Fruit fly (Drosophila melanogaster) whole organism, embryonic: ENCODE measurements around the gene Jon25Bi.

Source experiments
- Ada2b ChIP-seq: fragments of 200-800 bp; sonication (Bioruptor generic); IDR thresholded peaks from 2 replicates; pipeline ENCODE4 v1.3.6; 2022; ENCODE audit warnings: missing biosample characterization, missing genetic modification characterization
- Bteb2 ChIP-seq: fragments of 200-800 bp; sonication (Bioruptor generic); optimal IDR thresholded peaks from 2 replicates; lab custom pipeline; 2016; ENCODE audit warnings: missing biosample characterization, missing genetic modification characterization
- CG10654 ChIP-seq: fragments of 200-800 bp; sonication (Bioruptor generic); optimal IDR thresholded peaks from 2 replicates; lab custom pipeline; 2016; ENCODE audit warnings: missing biosample characterization, missing genetic modification characterization
- CG10959 ChIP-seq: fragments of 200-800 bp; sonication (Bioruptor generic); IDR thresholded peaks from 2 replicates; pipeline ENCODE4 v1.3.6; 2022; ENCODE audit warnings: missing biosample characterization, missing genetic modification characterization
- CG11093 ChIP-seq: fragments of 200-800 bp; sonication (Bioruptor generic); IDR thresholded peaks from 3 replicates; pipeline ENCODE4 v1.3.6; 2022; ENCODE audit warnings: missing biosample characterization, missing genetic modification characterization
- CG12769 ChIP-seq: fragments of 200-800 bp; sonication (Bioruptor generic); optimal IDR thresholded peaks from 2 replicates; lab custom pipeline; 2019; ENCODE audit warnings: missing biosample characterization, mild to moderate bottlenecking, missing genetic modification characterization, moderate library complexity
- CG13287 ChIP-seq: fragments of 200-800 bp; sonication (Bioruptor generic); IDR thresholded peaks from 2 replicates; pipeline ENCODE4 v1.3.6; 2022; ENCODE audit warnings: missing biosample characterization, missing genetic modification characterization; ENCODE audit not compliant: partially characterized antibody
- CG13775 ChIP-seq: fragments of 200-800 bp; sonication (Bioruptor generic); optimal IDR thresholded peaks from 3 replicates; lab custom pipeline; 2017; ENCODE audit warnings: missing biosample characterization, mild to moderate bottlenecking, missing genetic modification characterization
- CG15073 ChIP-seq: fragments of 200-800 bp; sonication (Bioruptor generic); optimal IDR thresholded peaks from 2 replicates; lab custom pipeline; 2016; ENCODE audit warnings: missing biosample characterization, missing genetic modification characterization
- CG15269 ChIP-seq: fragments of 200-800 bp; sonication (Bioruptor generic); optimal IDR thresholded peaks from 2 replicates; lab custom pipeline; 2018; ENCODE audit warnings: missing biosample characterization, mild to moderate bottlenecking, missing genetic modification characterization, moderate library complexity
- CG15479 ChIP-seq: fragments of 200-800 bp; sonication (Bioruptor generic); optimal IDR thresholded peaks from 3 replicates; lab custom pipeline; 2019; ENCODE audit warnings: missing biosample characterization, mild to moderate bottlenecking, missing genetic modification characterization, moderate library complexity
- CG16779 ChIP-seq: fragments of 200-800 bp; sonication (Bioruptor generic); IDR thresholded peaks from 2 replicates; pipeline ENCODE4 v1.3.6; 2022; ENCODE audit warnings: missing biosample characterization, missing genetic modification characterization
- CG18011 ChIP-seq: fragments of 200-800 bp; sonication (Bioruptor generic); optimal IDR thresholded peaks from 2 replicates; lab custom pipeline; 2017; ENCODE audit warnings: missing biosample characterization, missing genetic modification characterization, mild to moderate bottlenecking, moderate library complexity, missing genotype
- CG1832 ChIP-seq: fragments of 200-800 bp; sonication (Bioruptor generic); optimal IDR thresholded peaks from 2 replicates; lab custom pipeline; 2017; ENCODE audit warnings: missing biosample characterization, mild to moderate bottlenecking, missing genetic modification characterization, inconsistent platforms
- CG30431 ChIP-seq: fragments of 200-800 bp; sonication (Bioruptor generic); optimal IDR thresholded peaks from 2 replicates; lab custom pipeline; 2017; ENCODE audit warnings: missing biosample characterization, missing genetic modification characterization
- CG34376 ChIP-seq: fragments of 200-800 bp; sonication (Bioruptor generic); optimal IDR thresholded peaks from 2 replicates; lab custom pipeline; 2018; ENCODE audit warnings: missing biosample characterization, mild to moderate bottlenecking, missing genetic modification characterization
- CG6791 ChIP-seq: fragments of 200-800 bp; sonication (Bioruptor generic); IDR thresholded peaks from 3 replicates; pipeline ENCODE4 v1.3.6; 2022; ENCODE audit warnings: missing biosample characterization, missing genetic modification characterization; ENCODE audit not compliant: partially characterized antibody
- CG7839 ChIP-seq: fragments of 200-800 bp; sonication (Bioruptor generic); optimal IDR thresholded peaks from 3 replicates; lab custom pipeline; 2018; ENCODE audit warnings: missing biosample characterization, mild to moderate bottlenecking, missing genetic modification characterization, moderate library complexity
- CG9817 ChIP-seq: fragments of 200-800 bp; sonication (Bioruptor generic); optimal IDR thresholded peaks from 2 replicates; lab custom pipeline; 2018; ENCODE audit warnings: missing biosample characterization, mild to moderate bottlenecking, missing genetic modification characterization, moderate library complexity
- Dfd ChIP-seq, 2 experiments: fragments of >200 bp; optimal IDR thresholded peaks; 2 replicates each; lab custom pipeline; 2017; ENCODE audit warnings: missing biosample characterization in 2 of 2, missing genetic modification characterization in 2 of 2
- Fer2 ChIP-seq: fragments of 200-800 bp; sonication (Bioruptor generic); optimal IDR thresholded peaks from 2 replicates; lab custom pipeline; 2018; ENCODE audit warnings: missing biosample characterization, mild to moderate bottlenecking, missing genetic modification characterization, moderate library complexity
- Hey ChIP-seq: fragments of 200-800 bp; sonication (Bioruptor generic); optimal IDR thresholded peaks from 3 replicates; lab custom pipeline; 2018; ENCODE audit warnings: missing biosample characterization, mild to moderate bottlenecking, missing genetic modification characterization
- Hmr ChIP-seq: fragments of 200-800 bp; sonication (Bioruptor generic); optimal IDR thresholded peaks from 3 replicates; lab custom pipeline; 2017; ENCODE audit warnings: mild to moderate bottlenecking, missing biosample characterization, missing genetic modification reagents, missing genetic modification characterization
- Lpt ChIP-seq: fragments of >200 bp; optimal IDR thresholded peaks from 2 replicates; lab custom pipeline; 2018; ENCODE audit warnings: missing biosample characterization, missing genetic modification characterization
- Oli ChIP-seq: fragments of 200-800 bp; sonication (Bioruptor generic); optimal IDR thresholded peaks from 2 replicates; lab custom pipeline; 2018; ENCODE audit warnings: missing biosample characterization, mild to moderate bottlenecking, missing genetic modification characterization, moderate library complexity
- Poxn ChIP-seq: fragments of 200-800 bp; sonication (Bioruptor generic); IDR thresholded peaks from 2 replicates; pipeline ENCODE4 v1.3.6; 2022; ENCODE audit warnings: missing biosample characterization, missing genetic modification characterization
- Rfx ChIP-seq: fragments of 200-800 bp; sonication (Bioruptor generic); IDR thresholded peaks from 2 replicates; pipeline ENCODE4 v1.3.6; 2022; ENCODE audit warnings: missing biosample characterization, missing genetic modification characterization
- Taf1 ChIP-seq: fragments of 200-800 bp; sonication (Bioruptor generic); IDR thresholded peaks from 2 replicates; pipeline ENCODE4 v1.3.6; 2022; ENCODE audit warnings: missing biosample characterization, missing genetic modification characterization
- ac ChIP-seq: fragments of 200-800 bp; sonication (Bioruptor generic); optimal IDR thresholded peaks from 3 replicates; lab custom pipeline; 2017; ENCODE audit warnings: missing biosample characterization, mild to moderate bottlenecking, missing genetic modification characterization
- ato ChIP-seq: fragments of 200-800 bp; sonication (Bioruptor generic); IDR thresholded peaks from 2 replicates; pipeline ENCODE4 v1.3.6; 2022; ENCODE audit warnings: missing biosample characterization, missing genetic modification characterization; ENCODE audit not compliant: partially characterized antibody
- dysf ChIP-seq: fragments of 200-800 bp; sonication (Bioruptor generic); IDR thresholded peaks from 3 replicates; pipeline ENCODE4 v1.3.6; 2022; ENCODE audit warnings: missing biosample characterization, missing genetic modification characterization
- ems ChIP-seq: fragments of 200-800 bp; sonication (Bioruptor generic); optimal IDR thresholded peaks from 3 replicates; lab custom pipeline; 2016; ENCODE audit warnings: missing biosample characterization, missing genetic modification characterization
- ewg ChIP-seq: fragments of 200-800 bp; sonication (Bioruptor generic); optimal IDR thresholded peaks from 3 replicates; lab custom pipeline; 2017; ENCODE audit warnings: mild to moderate bottlenecking, missing biosample characterization, missing genetic modification reagents, missing genetic modification characterization
- gem ChIP-seq: fragments of 200-800 bp; sonication (Bioruptor generic); optimal IDR thresholded peaks from 2 replicates; lab custom pipeline; 2019; ENCODE audit warnings: missing biosample characterization, mild to moderate bottlenecking, missing genetic modification characterization, moderate library complexity
- h ChIP-seq: fragments of >200 bp; optimal IDR thresholded peaks from 2 replicates; lab custom pipeline; 2017
- her ChIP-seq: fragments of 200-800 bp; sonication (Bioruptor generic); optimal IDR thresholded peaks from 2 replicates; lab custom pipeline; 2016; ENCODE audit warnings: missing biosample characterization, missing genetic modification characterization
- hkb ChIP-seq, 2 experiments: fragments of 200-800 bp in 1 of 2; fragments of >200 bp in 1 of 2; sonication (Bioruptor generic) in 1 of 2; IDR thresholded peaks in 1 of 2; optimal IDR thresholded peaks in 1 of 2; 2 replicates each; pipeline versions ENCODE4 v1.3.6 to Lab custom; 2017 to 2022; ENCODE audit warnings: missing biosample characterization in 1 of 2, missing genetic modification characterization in 1 of 2
- ind ChIP-seq: fragments of 200-800 bp; sonication (Bioruptor generic); optimal IDR thresholded peaks from 3 replicates; lab custom pipeline; 2016; ENCODE audit warnings: missing biosample characterization, missing genetic modification characterization
- kni ChIP-seq: fragments of 200-800 bp; sonication (Bioruptor generic); optimal IDR thresholded peaks from 3 replicates; lab custom pipeline; 2017; ENCODE audit warnings: mild to moderate bottlenecking, missing biosample characterization, missing genetic modification reagents, missing genetic modification characterization
- lilli ChIP-seq: fragments of 200-800 bp; sonication (Bioruptor generic); optimal IDR thresholded peaks from 3 replicates; lab custom pipeline; 2016; ENCODE audit warnings: missing biosample characterization, missing genetic modification characterization
- luna ChIP-seq: fragments of 200-800 bp; sonication (Bioruptor generic); optimal IDR thresholded peaks from 2 replicates; lab custom pipeline; 2016; ENCODE audit warnings: missing biosample characterization, missing genetic modification characterization
- pan ChIP-seq, 4 experiments: fragments of >200 bp in 3 of 4; fragments of 200-800 bp in 1 of 4; sonication (Bioruptor generic) in 1 of 4; optimal IDR thresholded peaks in 3 of 4; IDR thresholded peaks in 1 of 4; 2 replicates each; pipeline versions ENCODE4 v1.3.6 to Lab custom; 2017 to 2022; ENCODE audit warnings: missing biosample characterization in 2 of 4, missing genetic modification characterization in 2 of 4, mixed read lengths in 1 of 4
- pfk ChIP-seq: fragments of 200-800 bp; sonication (Bioruptor generic); optimal IDR thresholded peaks from 2 replicates; lab custom pipeline; 2018; ENCODE audit warnings: missing biosample characterization, mild to moderate bottlenecking, missing genetic modification characterization, moderate library complexity
- sd ChIP-seq: fragments of 200-800 bp; sonication (Bioruptor generic); optimal IDR thresholded peaks from 3 replicates; lab custom pipeline; 2018; ENCODE audit warnings: missing biosample characterization, mild to moderate bottlenecking, missing genetic modification characterization, moderate library complexity
- sima ChIP-seq: fragments of 200-800 bp; sonication (Bioruptor generic); optimal IDR thresholded peaks from 2 replicates; lab custom pipeline; 2016; ENCODE audit warnings: missing biosample characterization, missing genetic modification characterization
- sna ChIP-seq: fragments of 200-800 bp; sonication (Bioruptor generic); IDR thresholded peaks from 2 replicates; pipeline ENCODE4 v1.3.6; 2022; ENCODE audit warnings: missing biosample characterization, missing genetic modification characterization; ENCODE audit not compliant: partially characterized antibody
- toy ChIP-seq: fragments of 200-800 bp; sonication (Bioruptor generic); IDR thresholded peaks from 2 replicates; pipeline ENCODE4 v1.3.6; 2022; ENCODE audit warnings: missing biosample characterization, missing genetic modification characterization
- vnd ChIP-seq: fragments of 200-800 bp; sonication (Bioruptor generic); IDR thresholded peaks from 3 replicates; pipeline ENCODE4 v1.3.6; 2022; ENCODE audit warnings: missing biosample characterization, missing genetic modification characterization; ENCODE audit not compliant: partially characterized antibody

Jon25Bi gene

dm6 chr2L:4981278-4981966, 26.5 kb upstream of the Jon25Bi start, which contains the start of the genes CG8892 and CG34126 (continued):
- TF ChIP-seq ac: peak; percentile 65
- peak; percentile 99 for TF ChIP-seq CG13775 (GFP tag; lab: Kevin White, UChicago)
- no peak for TF ChIP-seq vnd (GFP tag; lab: Robert Waterston, UW)
- peak; percentile 93 for TF ChIP-seq CG10959 (GFP tag; lab: Robert Waterston, UW)
- TF ChIP-seq Fer2: peak; percentile 97
- TF ChIP-seq CG1832: peak; percentile 3
- TF ChIP-seq ato (GFP tag; lab: Robert Waterston, UW): no peak
- peak; percentile 98 for TF ChIP-seq dysf (GFP tag; lab: Robert Waterston, UW)
- TF ChIP-seq CG15269 (tag; lab: Kevin White, UChicago): peak; percentile 96
- TF ChIP-seq Rfx (GFP tag; lab: Robert Waterston, UW): peak; percentile 98
- peak; percentile 75 for TF ChIP-seq CG15479
- peak; percentile 90 for TF ChIP-seq CG18011 (GFP tag; lab: Kevin White, UChicago)
- TF ChIP-seq h (lab: Kevin White, UChicago): no peak
- TF ChIP-seq pfk (GFP tag; lab: Kevin White, UChicago): peak; percentile 54
- peak; percentile 84 for TF ChIP-seq CG15073 (GFP tag; lab: Kevin White, UChicago)
- TF ChIP-seq toy (GFP tag; lab: Robert Waterston, UW): peak; percentile 93
- peak; percentile 84 for TF ChIP-seq her
- TF ChIP-seq CG7839 (tag; lab: Kevin White, UChicago): peak; percentile 97
- TF ChIP-seq ind: peak; percentile 99
- TF ChIP-seq CG10654 (GFP tag; lab: Kevin White, UChicago): peak; percentile 98
- TF ChIP-seq ems (GFP tag; lab: Kevin White, UChicago): peak; percentile 96
- peak; percentile 96 for TF ChIP-seq CG11093 (GFP tag; lab: Robert Waterston, UW)
- peak; percentile 93 for TF ChIP-seq hkb (optimal IDR thresholded peaks at IDR 0.05; lab: Kevin White, UChicago)
- peak; percentile 92 for TF ChIP-seq hkb (GFP tag; IDR thresholded peaks at IDR 0.05; lab: Robert Waterston, UW)
- no peak for TF ChIP-seq sna (GFP tag; lab: Robert Waterston, UW)
- peak; percentile 98 for TF ChIP-seq lilli (GFP tag; lab: Kevin White, UChicago)
- peak; percentile 98 for TF ChIP-seq CG30431 (GFP tag; lab: Kevin White, UChicago)
- no peak for TF ChIP-seq CG12769 (tag; lab: Kevin White, UChicago)
- TF ChIP-seq Hey: peak; percentile 87
- peak in 1 of 2 experiments; percentile 92 for TF ChIP-seq Dfd (GFP tag; optimal IDR thresholded peaks at IDR 0.05; lab: Kevin White, UChicago)
- peak; percentile 30; the same call in 1 of the 2 replicates for TF ChIP-seq CG13287 (GFP tag; lab: Robert Waterston, UW)
- TF ChIP-seq luna (GFP tag; lab: Kevin White, UChicago): peak; percentile 87
- peak; percentile 93 for TF ChIP-seq Ada2b (GFP tag; lab: Robert Waterston, UW)
- peak; percentile 95 for TF ChIP-seq ewg (GFP tag; lab: Kevin White, UChicago)
- peak; percentile 97 for TF ChIP-seq CG34376 (GFP tag; lab: Kevin White, UChicago)
- TF ChIP-seq Taf1: peak; percentile 88
- peak; percentile 83 for TF ChIP-seq sima
- peak; percentile 98 for TF ChIP-seq gem (tag; lab: Kevin White, UChicago)
- peak; percentile 98 for TF ChIP-seq Hmr (GFP tag; lab: Kevin White, UChicago)
- 0 out of 3 replicates have a peak, but pooled peaks have one; percentile 19 for TF ChIP-seq CG6791 (GFP tag; lab: Robert Waterston, UW)
- TF ChIP-seq Bteb2 (GFP tag; lab: Kevin White, UChicago): peak; percentile 94
- peak; percentile 98 for TF ChIP-seq kni
- TF ChIP-seq Oli (tag; lab: Kevin White, UChicago): peak; percentile 96
- no peak for TF ChIP-seq pan (optimal IDR thresholded peaks at IDR 0.05; lab: Kevin White, UChicago)
- peak in 1 of 2 experiments; percentile 94 for TF ChIP-seq pan (GFP tag; optimal IDR thresholded peaks at IDR 0.05 in 1 of 2, IDR thresholded peaks at IDR 0.05 in 1 of 2)
- no peak for TF ChIP-seq Lpt (GFP tag; lab: Kevin White, UChicago)
- TF ChIP-seq sd (tag; lab: Kevin White, UChicago): peak; percentile 90
- TF ChIP-seq CG16779: peak; percentile 85
- TF ChIP-seq CG9817 (tag; lab: Kevin White, UChicago): peak; percentile 98
- peak; percentile 86 for TF ChIP-seq Poxn (GFP tag; lab: Robert Waterston, UW)
